Worm (Caenorhabditis elegans): ENCODE data around the gene C14A6.13.

DNA sequence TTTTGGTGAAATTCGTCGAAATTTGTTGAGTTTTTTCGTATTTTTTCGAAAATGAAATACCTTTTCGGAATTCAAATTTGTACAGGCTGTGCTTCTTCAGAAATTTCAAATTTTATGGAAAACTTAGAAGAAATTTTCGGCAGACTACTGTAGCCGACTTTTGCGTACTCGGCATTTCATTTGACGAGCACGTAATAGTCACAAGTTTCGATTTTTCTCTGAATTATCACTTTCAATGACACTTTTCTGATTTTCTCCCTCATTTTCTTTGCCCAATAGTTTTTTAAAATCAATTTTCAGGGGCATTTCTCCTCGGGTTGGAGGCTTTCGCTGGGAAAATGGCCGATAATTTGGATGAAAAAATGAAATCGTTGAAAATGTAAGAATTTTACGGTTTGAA is 37.5 kb downstream of the C14A6.13 start, which contains the start of gene fbxa-107:
- no peak for TF ChIP-seq zip-4 (GFP tag; optimal IDR thresholded peaks at IDR 0.05)
- TF ChIP-seq pax-3 (tag; optimal IDR thresholded peaks at IDR 0.05) = no peak
- TF ChIP-seq mep-1 (tag; optimal IDR thresholded peaks at IDR 0.05) = no peak
- no peak for TF ChIP-seq zag-1 (tag; optimal IDR thresholded peaks at IDR 0.05)
- no peak for TF ChIP-seq alr-1 (tag; optimal IDR thresholded peaks at IDR 0.05; ENCODE audit: borderline replicate concordance)
- TF ChIP-seq swsn-7 (tag; optimal IDR thresholded peaks at IDR 0.05) = no peak
- no peak for TF ChIP-seq unc-62 (GFP tag; optimal IDR thresholded peaks at IDR 0.05)
- TF ChIP-seq elt-3 (tag; optimal IDR thresholded peaks at IDR 0.05) = no peak
- no peak for TF ChIP-seq nhr-237 (tag; optimal IDR thresholded peaks at IDR 0.05)
- no peak for TF ChIP-seq nhr-12 (tag; optimal IDR thresholded peaks at IDR 0.05)
- no peak for TF ChIP-seq ama-1 (optimal IDR thresholded peaks at IDR 0.05)
- no peak for TF ChIP-seq nhr-11 (tag; optimal IDR thresholded peaks at IDR 0.05)
- no peak for TF ChIP-seq snpc-4 (tag; optimal IDR thresholded peaks at IDR 0.05)
